Fruit fly (Drosophila melanogaster) Kc167 (cell line): ENCODE measurements around the gene CG31792.

Source experiments
- Myc ChIP-seq: fragments of >200 bp; optimal IDR thresholded peaks from 2 replicates; lab custom pipeline; 2017; ENCODE audit warnings: missing external identifiers
- Sin3A ChIP-seq: fragments of >200 bp; optimal IDR thresholded peaks from 2 replicates; lab custom pipeline; 2018; ENCODE audit warnings: missing external identifiers
- insv ChIP-seq: fragments of >200 bp; optimal IDR thresholded peaks from 3 replicates; lab custom pipeline; 2018; ENCODE audit warnings: missing external identifiers
- psq ChIP-seq: fragments of >200 bp; optimal IDR thresholded peaks from 2 replicates; lab custom pipeline; 2017; ENCODE audit warnings: missing external identifiers

DNA sequence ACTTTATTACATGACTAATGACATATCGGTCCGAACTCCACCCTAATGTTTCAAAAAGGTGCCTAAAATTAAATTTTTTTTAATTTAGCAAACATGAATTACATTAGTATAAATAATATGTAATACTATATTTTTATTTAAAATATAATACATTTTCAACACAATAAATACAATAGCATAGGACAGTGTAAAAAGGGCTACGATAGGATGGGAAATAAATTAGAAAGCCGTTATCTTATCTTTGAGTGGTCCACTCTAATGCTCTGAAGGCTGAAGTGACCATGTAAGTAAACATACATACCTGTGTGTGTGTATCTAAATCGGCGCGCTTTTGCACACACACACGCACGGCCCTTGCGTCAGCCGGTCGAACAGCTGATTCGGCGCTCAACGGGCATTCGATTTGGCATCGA is 5.7 kb downstream of the CG31792 start, which contains the start of gene CG31793:
- TF ChIP-seq insv (lab: Kevin White, UChicago) (no peak), Myc (lab: Kevin White, UChicago) (no peak), psq (no peak), Sin3A (lab: Kevin White, UChicago) (no peak)
